Fruit fly (Drosophila melanogaster) whole organism, prepupa: ENCODE data around the gene m.

Source experiments
- CG16779 ChIP-seq: fragments of 200-800 bp; sonication (Bioruptor generic); optimal IDR thresholded peaks from 3 replicates; lab custom pipeline; 2017; ENCODE audit warnings: missing biosample characterization, mild to moderate bottlenecking, missing genetic modification characterization
- CG6808 ChIP-seq: fragments of 200-800 bp; sonication (Bioruptor generic); optimal IDR thresholded peaks from 3 replicates; lab custom pipeline; 2017; ENCODE audit warnings: missing biosample characterization, missing genetic modification characterization, mild to moderate bottlenecking, moderate library complexity, missing genetic modification reagents
- Ets96B ChIP-seq: fragments of 200-800 bp; optimal IDR thresholded peaks from 2 replicates; lab custom pipeline; 2019; ENCODE audit warnings: missing biosample characterization, mild to moderate bottlenecking, missing genetic modification characterization, moderate library complexity
- Lpt ChIP-seq: fragments of 200-800 bp; sonication (Bioruptor generic); optimal IDR thresholded peaks from 3 replicates; lab custom pipeline; 2016; ENCODE audit warnings: missing biosample characterization, missing genetic modification characterization
- Sox14 ChIP-seq: fragments of 200-800 bp; sonication (Bioruptor generic); optimal IDR thresholded peaks from 3 replicates; lab custom pipeline; 2016; ENCODE audit warnings: missing biosample characterization, missing genetic modification characterization
- achi ChIP-seq: fragments of 200-800 bp; sonication (Bioruptor generic); optimal IDR thresholded peaks from 3 replicates; lab custom pipeline; 2016; ENCODE audit warnings: missing biosample characterization, missing genetic modification characterization
- net ChIP-seq: fragments of 200-800 bp; sonication (Bioruptor generic); optimal IDR thresholded peaks from 3 replicates; lab custom pipeline; 2016; ENCODE audit warnings: missing biosample characterization, missing genetic modification characterization
- pdm3 ChIP-seq: fragments of 200-800 bp; sonication (Bioruptor generic); optimal IDR thresholded peaks from 3 replicates; lab custom pipeline; 2016; ENCODE audit warnings: missing biosample characterization, missing genetic modification characterization
- vri ChIP-seq: fragments of 200-800 bp; sonication (Bioruptor generic); optimal IDR thresholded peaks from 3 replicates; lab custom pipeline; 2016; ENCODE audit warnings: missing biosample characterization, mild to moderate bottlenecking, missing genetic modification characterization

DNA sequence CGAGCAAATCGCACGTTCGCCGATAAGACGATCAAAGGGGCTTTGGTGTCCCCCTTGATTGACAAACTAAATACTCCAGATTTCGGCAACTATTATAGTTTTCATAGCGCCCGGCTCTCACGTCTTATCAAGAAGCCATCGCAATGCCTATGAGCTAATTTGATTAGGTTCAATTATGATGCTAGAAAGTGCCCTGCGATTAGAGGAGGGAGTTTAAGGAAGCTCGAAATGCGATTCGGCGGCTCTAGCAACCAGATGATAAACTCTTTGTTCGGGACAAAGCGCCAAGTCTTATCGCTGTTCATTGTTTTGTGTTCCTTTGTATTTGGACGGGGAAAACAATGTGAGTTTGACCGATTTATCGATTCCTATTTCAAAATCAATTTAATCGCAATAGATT is 36.2 kb upstream of the m start:
- TF ChIP-seq net (GFP tag; lab: Kevin White, UChicago) (no peak), CG16779 (tag; lab: Kevin White, UChicago) (no peak), Lpt (GFP tag; lab: Kevin White, UChicago) (no peak), CG6808 (GFP tag; lab: Kevin White, UChicago) (no peak), pdm3 (no peak), Ets96B (tag; lab: Kevin White, UChicago) (no peak), Sox14 (GFP tag; lab: Kevin White, UChicago) (peak; percentile 56), vri (peak; percentile 71), achi (no peak)
